Fruit fly (Drosophila melanogaster) whole organism, embryonic: ENCODE data around the gene CG6843.

Source experiments
- Adf1 ChIP-seq: fragments of 200-800 bp; sonication (Bioruptor generic); IDR thresholded peaks from 2 replicates; pipeline ENCODE4 v1.3.6; 2022; ENCODE audit warnings: missing biosample characterization, missing genetic modification characterization
- Bdp1 ChIP-seq: fragments of 200-800 bp; sonication (Bioruptor generic); optimal IDR thresholded peaks from 3 replicates; lab custom pipeline; 2016; ENCODE audit warnings: missing biosample characterization, missing genetic modification characterization
- Bgb ChIP-seq: fragments of 200-800 bp; sonication (Bioruptor generic); IDR thresholded peaks from 2 replicates; pipeline ENCODE4 v1.3.6; 2022; ENCODE audit warnings: missing biosample characterization, missing genetic modification characterization; ENCODE audit not compliant: partially characterized antibody
- CG1024 ChIP-seq: fragments of 200-800 bp; sonication (Bioruptor generic); IDR thresholded peaks from 2 replicates; pipeline ENCODE4 v1.3.6; 2022; ENCODE audit warnings: missing biosample characterization, missing genetic modification characterization
- CG10366 ChIP-seq: fragments of 200-800 bp; sonication (Bioruptor generic); IDR thresholded peaks from 2 replicates; pipeline ENCODE4 v1.3.6; 2022; ENCODE audit warnings: missing biosample characterization, missing genetic modification characterization
- CG10543 ChIP-seq: fragments of 200-800 bp; sonication (Bioruptor generic); optimal IDR thresholded peaks from 3 replicates; lab custom pipeline; 2017; ENCODE audit warnings: missing biosample characterization, mild to moderate bottlenecking, missing genetic modification characterization, moderate library complexity
- CG11456 ChIP-seq: fragments of 200-800 bp; sonication (Bioruptor generic); IDR thresholded peaks from 3 replicates; pipeline ENCODE4 v1.3.6; 2022; ENCODE audit warnings: missing biosample characterization, missing genetic modification characterization
- CG12299 ChIP-seq: fragments of 200-800 bp; sonication (Bioruptor generic); optimal IDR thresholded peaks from 2 replicates; lab custom pipeline; 2018; ENCODE audit warnings: missing biosample characterization, mild to moderate bottlenecking, missing genetic modification characterization
- CG13775 ChIP-seq: fragments of 200-800 bp; sonication (Bioruptor generic); optimal IDR thresholded peaks from 3 replicates; lab custom pipeline; 2017; ENCODE audit warnings: missing biosample characterization, mild to moderate bottlenecking, missing genetic modification characterization
- CG13894 ChIP-seq: fragments of 200-800 bp; sonication (Bioruptor generic); optimal IDR thresholded peaks from 3 replicates; lab custom pipeline; 2018; ENCODE audit warnings: missing biosample characterization, mild to moderate bottlenecking, missing genetic modification characterization, moderate library complexity
- CG14965 ChIP-seq: fragments of 200-800 bp; sonication (Bioruptor generic); optimal IDR thresholded peaks from 2 replicates; lab custom pipeline; 2016; ENCODE audit warnings: missing biosample characterization, missing genetic modification characterization, borderline replicate concordance
- CG17612 ChIP-seq: fragments of 200-800 bp; sonication (Bioruptor generic); IDR thresholded peaks from 2 replicates; pipeline ENCODE4 v1.3.6; 2022; ENCODE audit warnings: missing biosample characterization, missing genetic modification characterization
- CG2875 ChIP-seq: fragments of 200-800 bp; sonication (Bioruptor generic); optimal IDR thresholded peaks from 2 replicates; lab custom pipeline; 2017; ENCODE audit warnings: missing biosample characterization, mild to moderate bottlenecking, missing genetic modification characterization, missing genetic modification reagents
- CG3163 ChIP-seq: fragments of 200-800 bp; sonication (Bioruptor generic); optimal IDR thresholded peaks from 3 replicates; lab custom pipeline; 2016; ENCODE audit warnings: missing biosample characterization, missing genetic modification characterization
- CG33557 ChIP-seq: fragments of 200-800 bp; sonication (Bioruptor generic); optimal IDR thresholded peaks from 2 replicates; lab custom pipeline; 2019; ENCODE audit warnings: missing biosample characterization, mild to moderate bottlenecking, missing genetic modification characterization, moderate library complexity
- CG3407 ChIP-seq: fragments of 200-800 bp; sonication (Bioruptor generic); optimal IDR thresholded peaks from 2 replicates; lab custom pipeline; 2018; ENCODE audit warnings: missing biosample characterization, mild to moderate bottlenecking, missing genetic modification characterization
- CG4424 ChIP-seq: fragments of 200-800 bp; sonication (Bioruptor generic); optimal IDR thresholded peaks from 3 replicates; lab custom pipeline; 2016; ENCODE audit warnings: missing biosample characterization, missing genetic modification characterization
- CG4707 ChIP-seq: fragments of 200-800 bp; sonication (Bioruptor generic); optimal IDR thresholded peaks from 2 replicates; lab custom pipeline; 2018; ENCODE audit warnings: missing biosample characterization, mild to moderate bottlenecking, missing genetic modification characterization, moderate library complexity
- CG7963 ChIP-seq: fragments of 200-800 bp; sonication (Bioruptor generic); IDR thresholded peaks from 3 replicates; pipeline ENCODE4 v1.3.6; 2022; ENCODE audit warnings: missing biosample characterization, missing genetic modification characterization; ENCODE audit not compliant: partially characterized antibody
- CG7987 ChIP-seq: fragments of 200-800 bp; sonication (Bioruptor generic); optimal IDR thresholded peaks from 2 replicates; lab custom pipeline; 2018; ENCODE audit warnings: missing biosample characterization, mild to moderate bottlenecking, missing genetic modification characterization, moderate library complexity
- CG8089 ChIP-seq: fragments of 200-800 bp; sonication (Bioruptor generic); optimal IDR thresholded peaks from 3 replicates; lab custom pipeline; 2016; ENCODE audit warnings: missing biosample characterization, missing genetic modification characterization
- CG8359 ChIP-seq: fragments of 200-800 bp; sonication (Bioruptor generic); optimal IDR thresholded peaks from 2 replicates; lab custom pipeline; 2017; ENCODE audit warnings: missing biosample characterization, mild to moderate bottlenecking, missing genetic modification characterization, borderline replicate concordance
- D ChIP-seq, 2 experiments: fragments of 200-800 bp in 1 of 2; fragments of >200 bp in 1 of 2; sonication (Bioruptor generic) in 1 of 2; optimal IDR thresholded peaks; 2 replicates in 1 of 2; 3 replicates in 1 of 2; lab custom pipeline; 2017; ENCODE audit warnings: mild to moderate bottlenecking in 1 of 2, missing biosample characterization in 1 of 2, missing genetic modification characterization in 1 of 2, missing genetic modification reagents in 1 of 2
- Doc2 ChIP-seq: fragments of 200-800 bp; sonication (Bioruptor generic); IDR thresholded peaks from 2 replicates; pipeline ENCODE4 v1.3.6; 2022; ENCODE audit warnings: missing biosample characterization, missing genetic modification characterization
- Hey ChIP-seq: fragments of 200-800 bp; sonication (Bioruptor generic); optimal IDR thresholded peaks from 3 replicates; lab custom pipeline; 2018; ENCODE audit warnings: missing biosample characterization, mild to moderate bottlenecking, missing genetic modification characterization
- HmgD ChIP-seq: fragments of 200-800 bp; sonication (Bioruptor generic); optimal IDR thresholded peaks from 3 replicates; lab custom pipeline; 2016; ENCODE audit warnings: missing biosample characterization, missing genetic modification characterization
- Hr3 ChIP-seq: fragments of 200-800 bp; sonication (Bioruptor generic); optimal IDR thresholded peaks from 3 replicates; lab custom pipeline; 2016; ENCODE audit warnings: missing biosample characterization, missing genetic modification characterization
- Hr39 ChIP-seq: fragments of >200 bp; optimal IDR thresholded peaks from 2 replicates; lab custom pipeline; 2017
- MBD-R2 ChIP-seq: fragments of 200-800 bp; sonication (Bioruptor generic); IDR thresholded peaks from 2 replicates; pipeline ENCODE4 v1.3.6; 2022; ENCODE audit warnings: missing biosample characterization, missing genetic modification characterization
- Nf-YC ChIP-seq: fragments of 200-800 bp; optimal IDR thresholded peaks from 3 replicates; lab custom pipeline; 2019; ENCODE audit warnings: missing biosample characterization, mild to moderate bottlenecking, missing genetic modification characterization, moderate library complexity
- Sox102F ChIP-seq: fragments of 200-800 bp; sonication (Bioruptor generic); optimal IDR thresholded peaks from 2 replicates; lab custom pipeline; 2018; ENCODE audit warnings: missing biosample characterization, mild to moderate bottlenecking, missing genetic modification characterization, moderate library complexity
- ab ChIP-seq: fragments of 200-800 bp; sonication (Bioruptor generic); optimal IDR thresholded peaks from 2 replicates; lab custom pipeline; 2016; ENCODE audit warnings: missing biosample characterization, missing genetic modification characterization
- az2 ChIP-seq: fragments of 200-800 bp; sonication (Bioruptor generic); optimal IDR thresholded peaks from 3 replicates; lab custom pipeline; 2016; ENCODE audit warnings: missing biosample characterization, missing genetic modification characterization
- bsh ChIP-seq, 2 experiments: fragments of 200-800 bp; sonication (Bioruptor generic); optimal IDR thresholded peaks; 2 replicates each; lab custom pipeline; 2017 to 2018; ENCODE audit warnings: mild to moderate bottlenecking in 2 of 2, missing biosample characterization in 2 of 2, missing genetic modification characterization in 2 of 2, moderate library complexity in 1 of 2
- btn ChIP-seq: fragments of 200-800 bp; sonication (Bioruptor generic); optimal IDR thresholded peaks from 2 replicates; lab custom pipeline; 2016; ENCODE audit warnings: missing biosample characterization, missing genetic modification characterization
- chinmo ChIP-seq: fragments of 200-800 bp; sonication (Bioruptor generic); IDR thresholded peaks from 4 replicates; pipeline ENCODE4 v1.3.6; 2022; ENCODE audit warnings: missing biosample characterization, missing genetic modification characterization; ENCODE audit not compliant: partially characterized antibody
- crol ChIP-seq: fragments of 200-800 bp; sonication (Bioruptor generic); IDR thresholded peaks from 2 replicates; pipeline ENCODE4 v1.3.6; 2022; ENCODE audit warnings: missing biosample characterization, missing genetic modification characterization
- crp ChIP-seq, 2 experiments: fragments of 200-800 bp; sonication (Bioruptor generic); optimal IDR thresholded peaks; 2 replicates in 1 of 2; 3 replicates in 1 of 2; lab custom pipeline; 2017; ENCODE audit warnings: missing biosample characterization in 2 of 2, missing genetic modification characterization in 2 of 2, mild to moderate bottlenecking in 1 of 2, moderate library complexity in 1 of 2
- dm ChIP-seq: fragments of 200-800 bp; sonication (Bioruptor generic); optimal IDR thresholded peaks from 3 replicates; lab custom pipeline; 2016; ENCODE audit warnings: missing biosample characterization, missing genetic modification characterization
- fd102C ChIP-seq: fragments of 200-800 bp; sonication (Bioruptor generic); optimal IDR thresholded peaks from 2 replicates; lab custom pipeline; 2018; ENCODE audit warnings: missing biosample characterization, mild to moderate bottlenecking, missing genetic modification characterization, moderate library complexity
- ham ChIP-seq: fragments of 200-800 bp; sonication (Bioruptor generic); IDR thresholded peaks from 2 replicates; pipeline ENCODE4 v1.3.6; 2022; ENCODE audit warnings: missing biosample characterization, missing genetic modification characterization
- hbn ChIP-seq: fragments of 200-800 bp; sonication (Bioruptor generic); IDR thresholded peaks from 2 replicates; pipeline ENCODE4 v1.3.6; 2022; ENCODE audit warnings: missing biosample characterization, missing genetic modification characterization; ENCODE audit not compliant: partially characterized antibody
- lbe ChIP-seq: fragments of 200-800 bp; sonication (Bioruptor generic); optimal IDR thresholded peaks from 2 replicates; lab custom pipeline; 2016; ENCODE audit warnings: missing biosample characterization, mild to moderate bottlenecking, missing genetic modification characterization
- maf-S ChIP-seq: fragments of 200-800 bp; sonication (Bioruptor generic); optimal IDR thresholded peaks from 2 replicates; lab custom pipeline; 2016; ENCODE audit warnings: missing biosample characterization, missing genetic modification characterization
- nerfin-1 ChIP-seq: fragments of 200-800 bp; sonication (Bioruptor generic); optimal IDR thresholded peaks from 3 replicates; lab custom pipeline; 2019; ENCODE audit warnings: missing biosample characterization, mild to moderate bottlenecking, missing genetic modification characterization, moderate library complexity
- pnt ChIP-seq: fragments of 200-800 bp; sonication (Bioruptor generic); optimal IDR thresholded peaks from 3 replicates; lab custom pipeline; 2016; ENCODE audit warnings: missing biosample characterization, missing genetic modification characterization
- seq ChIP-seq: fragments of 200-800 bp; sonication (Bioruptor generic); IDR thresholded peaks from 2 replicates; pipeline ENCODE4 v1.3.6; 2022; ENCODE audit warnings: missing biosample characterization, missing genetic modification characterization
- tin ChIP-seq: fragments of 200-800 bp; sonication (Bioruptor generic); optimal IDR thresholded peaks from 3 replicates; lab custom pipeline; 2016; ENCODE audit warnings: missing biosample characterization, missing genetic modification characterization
- tio ChIP-seq: fragments of 200-800 bp; sonication (Bioruptor generic); optimal IDR thresholded peaks from 2 replicates; lab custom pipeline; 2017; ENCODE audit warnings: missing biosample characterization, missing genetic modification characterization, inconsistent platforms
- tna ChIP-seq: fragments of 200-800 bp; sonication (Bioruptor generic); IDR thresholded peaks from 2 replicates; pipeline ENCODE4 v1.3.6; 2022; ENCODE audit warnings: missing biosample characterization, missing genetic modification characterization; ENCODE audit not compliant: partially characterized antibody
- yki ChIP-seq: fragments of >200 bp; optimal IDR thresholded peaks from 3 replicates; lab custom pipeline; 2018

CG6843 gene

DNA sequence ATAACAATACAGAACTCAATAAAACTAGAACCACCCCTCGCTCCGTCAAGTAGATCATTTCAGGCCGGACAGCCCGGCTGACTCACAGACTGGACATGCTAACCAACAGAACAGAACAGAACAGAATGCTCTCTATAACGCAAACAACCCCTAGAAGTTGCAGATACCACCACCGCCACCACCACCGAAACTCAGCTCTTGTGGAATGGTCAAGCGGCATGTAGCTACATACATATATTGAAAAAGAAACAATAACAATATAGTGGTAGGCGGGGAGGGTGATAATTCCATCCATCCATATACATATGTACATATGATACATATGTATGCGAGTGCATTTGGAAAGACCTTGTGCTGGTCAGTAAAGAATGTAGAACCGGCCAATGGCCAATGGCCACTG, 47.0 kb upstream of the CG6843 start (continued):
- no peak for TF ChIP-seq btn (GFP tag; lab: Kevin White, UChicago)
- no peak for TF ChIP-seq tin (GFP tag; lab: Kevin White, UChicago)
- TF ChIP-seq fd102C, result no peak
- TF ChIP-seq lbe (GFP tag; lab: Kevin White, UChicago), result no peak
- no peak for TF ChIP-seq hbn (GFP tag; lab: Robert Waterston, UW)
- no peak for TF ChIP-seq CG11456 (GFP tag; lab: Robert Waterston, UW)
- TF ChIP-seq tna (GFP tag; lab: Robert Waterston, UW), result no peak
- TF ChIP-seq Hey (tag; lab: Kevin White, UChicago), result no peak
- no peak for TF ChIP-seq CG10366 (GFP tag; lab: Robert Waterston, UW)
- no peak for TF ChIP-seq CG8359 (GFP tag; lab: Kevin White, UChicago)
- no peak for TF ChIP-seq CG4424 (GFP tag; lab: Kevin White, UChicago)
- no peak for TF ChIP-seq ham (GFP tag; lab: Robert Waterston, UW)
- TF ChIP-seq chinmo (GFP tag; lab: Robert Waterston, UW), result 0 out of 4 replicates have a peak, but pooled peaks have one; percentile 5
- no peak for TF ChIP-seq maf-S
- no peak for TF ChIP-seq MBD-R2 (GFP tag; lab: Robert Waterston, UW)
- no peak for TF ChIP-seq HmgD
- no peak for TF ChIP-seq CG14965 (GFP tag; lab: Kevin White, UChicago)
- TF ChIP-seq CG4707 (GFP tag; lab: Kevin White, UChicago), result no peak
- TF ChIP-seq Doc2 (GFP tag; lab: Robert Waterston, UW), result no peak
- no peak for TF ChIP-seq Bgb
- peak; percentile 45 for TF ChIP-seq D (optimal IDR thresholded peaks at IDR 0.05; lab: Kevin White, UChicago)
- no peak for TF ChIP-seq D (GFP tag; optimal IDR thresholded peaks at IDR 0.05; lab: Kevin White, UChicago)
- TF ChIP-seq CG7987, result no peak
- TF ChIP-seq CG1024 (GFP tag; lab: Robert Waterston, UW), result no peak
- TF ChIP-seq CG3407 (GFP tag; lab: Kevin White, UChicago), result no peak
- no peak for TF ChIP-seq ab (GFP tag; lab: Kevin White, UChicago)
- no peak for TF ChIP-seq Adf1 (GFP tag; lab: Robert Waterston, UW)
- no peak for TF ChIP-seq CG10543
- no peak for TF ChIP-seq az2 (GFP tag; lab: Kevin White, UChicago)
- TF ChIP-seq Bdp1 (GFP tag; lab: Kevin White, UChicago), result no peak
- TF ChIP-seq CG33557 (GFP tag; lab: Kevin White, UChicago), result no peak
- TF ChIP-seq Nf-YC (tag; lab: Kevin White, UChicago), result peak; percentile 84
- no peak for TF ChIP-seq CG3163 (GFP tag; lab: Kevin White, UChicago)
- TF ChIP-seq Sox102F (GFP tag; lab: Kevin White, UChicago), result no peak
- TF ChIP-seq tio, result no peak
- TF ChIP-seq CG13894, result no peak
- no peak for TF ChIP-seq dm
- TF ChIP-seq CG12299 (tag; lab: Kevin White, UChicago), result no peak
- TF ChIP-seq CG2875 (GFP tag; lab: Kevin White, UChicago), result no peak
- TF ChIP-seq yki (lab: Kevin White, UChicago), result no peak
- peak; percentile 84 for TF ChIP-seq seq
- no peak for TF ChIP-seq Hr39 (lab: Kevin White, UChicago)
- TF ChIP-seq CG13775 (GFP tag; lab: Kevin White, UChicago), result no peak
- no peak for TF ChIP-seq bsh (GFP tag; optimal IDR thresholded peaks at IDR 0.05; lab: Kevin White, UChicago)
- no peak for TF ChIP-seq CG17612
- TF ChIP-seq Hr3 (GFP tag; lab: Kevin White, UChicago), result no peak
- no peak for TF ChIP-seq crol
- no peak for TF ChIP-seq pnt (GFP tag; lab: Kevin White, UChicago)
- no peak for TF ChIP-seq CG8089 (GFP tag; lab: Kevin White, UChicago)
- TF ChIP-seq crp (GFP tag; optimal IDR thresholded peaks at IDR 0.05; lab: Kevin White, UChicago), result no peak
- peak; percentile 71 for TF ChIP-seq nerfin-1 (tag; lab: Kevin White, UChicago)
- TF ChIP-seq CG7963, result no peak
